Worm (Caenorhabditis elegans) whole organism, L4/young adult: ENCODE measurements around the gene dlc-4.

ENCODE experiments used
- W03F9.2 ChIP-seq: fragments of 150-350 bp; optimal IDR thresholded peaks from 2 replicates; lab custom pipeline; 2014; ENCODE audit warnings: missing biosample characterization, missing genetic modification characterization
- him-1 ChIP-seq: sonication (generic microtip); optimal IDR thresholded peaks from 2 replicates; lab custom pipeline; 2016; ENCODE audit warnings: missing genotype, missing genetic modification reagents, missing genetic modification characterization, missing compliant biosample characterization

ce11 chrIV:16411713-16412112 is 31.4 kb upstream of the dlc-4 start, which contains the start of gene Y65A5A.2:
- no peak for TF ChIP-seq him-1
- TF ChIP-seq W03F9.2 (tag; lab: Kevin White, UChicago): no peak
